Worm (Caenorhabditis elegans): Measurements from ENCODE around the gene D1054.1.

- no peak for TF ChIP-seq him-1 (tag; optimal IDR thresholded peaks at IDR 0.05)
- no peak for TF ChIP-seq dao-5 (tag; optimal IDR thresholded peaks at IDR 0.05)
- no peak for TF ChIP-seq W03F9.2 (tag; optimal IDR thresholded peaks at IDR 0.05)
Observed at ce11 chrV:10816831-10817230, 46.8 kb upstream of the D1054.1 start.
